Fruit fly (Drosophila melanogaster) whole organism: ENCODE measurements around the gene Stat92E.

Experiments used
- CG8478 ChIP-seq: fragments of >200 bp; optimal IDR thresholded peaks from 2 replicates; lab custom pipeline; 2018; ENCODE audit warnings: inconsistent platforms
- Dll ChIP-seq: fragments of >200 bp; optimal IDR thresholded peaks from 2 replicates; lab custom pipeline; 2017
- EcR ChIP-seq, 2 experiments: fragments of >200 bp; optimal IDR thresholded peaks; 2 replicates each; lab custom pipeline; 2017; ENCODE audit warnings: missing biosample characterization in 2 of 2, missing genetic modification characterization in 2 of 2, missing genetic modification reagents in 2 of 2
- pan ChIP-seq: fragments of >200 bp; optimal IDR thresholded peaks from 2 replicates; lab custom pipeline; 2017
- psq ChIP-seq: fragments of >200 bp; optimal IDR thresholded peaks from 2 replicates; lab custom pipeline; 2017
- usp ChIP-seq: fragments of >200 bp; optimal IDR thresholded peaks from 2 replicates; lab custom pipeline; 2017; ENCODE audit warnings: missing biosample characterization, missing genetic modification characterization, mixed read lengths

The Stat92E gene

dm6 chr3R:20542283-20543144 is 9.6 kb downstream of the Stat92E start:
- TF ChIP-seq usp (GFP tag; lab: Kevin White, UChicago) (no peak), CG8478 (lab: Kevin White, UChicago) (no peak), pan (lab: Kevin White, UChicago) (no peak), Dll (lab: Kevin White, UChicago) (no peak), EcR (GFP tag; optimal IDR thresholded peaks at IDR 0.05; lab: Kevin White, UChicago) (no peak), psq (lab: Kevin White, UChicago) (no peak)

dm6 chr3R:20534575-20534974 is 17.5 kb downstream of the Stat92E start, which contains the start of the genes MtnE and MtnD:
Gene MtnE, minus strand, starts transcription at chr3R:20534704.
Gene MtnD, plus strand, starts transcription at chr3R:20534962.
- no peak for TF ChIP-seq EcR (GFP tag; optimal IDR thresholded peaks at IDR 0.05; lab: Kevin White, UChicago)
- no peak for TF ChIP-seq Dll (lab: Kevin White, UChicago)
- TF ChIP-seq CG8478 (lab: Kevin White, UChicago): no peak
- no peak for TF ChIP-seq pan (lab: Kevin White, UChicago)
- no peak for TF ChIP-seq psq (lab: Kevin White, UChicago)
- no peak for TF ChIP-seq usp (GFP tag; lab: Kevin White, UChicago)

dm6 chr3R:20512368-20512767 is 39.7 kb downstream of the Stat92E start, which contains the start of gene MFS9:
Gene MFS9, minus strand, starts transcription at chr3R:20512468.
- no peak for TF ChIP-seq psq (lab: Kevin White, UChicago)
- no peak for TF ChIP-seq usp (GFP tag; lab: Kevin White, UChicago)
- TF ChIP-seq CG8478 (lab: Kevin White, UChicago): no peak
- TF ChIP-seq Dll (lab: Kevin White, UChicago): no peak
- TF ChIP-seq EcR (GFP tag; optimal IDR thresholded peaks at IDR 0.05; lab: Kevin White, UChicago): no peak
- TF ChIP-seq pan (lab: Kevin White, UChicago): no peak

- TF ChIP-seq Dll (lab: Kevin White, UChicago) (no peak), CG8478 (lab: Kevin White, UChicago) (no peak), EcR (GFP tag; optimal IDR thresholded peaks at IDR 0.05; lab: Kevin White, UChicago) (no peak), psq (lab: Kevin White, UChicago) (no peak)
Measured at dm6 chr3R:20509377-20509776, 42.7 kb downstream of the Stat92E start.

- TF ChIP-seq usp (GFP tag; lab: Kevin White, UChicago) (no peak), CG8478 (lab: Kevin White, UChicago) (no peak), psq (lab: Kevin White, UChicago) (no peak), pan (lab: Kevin White, UChicago) (no peak), EcR (GFP tag; optimal IDR thresholded peaks at IDR 0.05; lab: Kevin White, UChicago) (no peak), Dll (lab: Kevin White, UChicago) (no peak)
Measured at dm6 chr3R:20504488-20504887, 47.6 kb downstream of the Stat92E start, which contains the start of gene Or92a. Gene Or92a, plus strand, starts transcription at chr3R:20504788.

- TF ChIP-seq usp (GFP tag; lab: Kevin White, UChicago) (no peak), psq (lab: Kevin White, UChicago) (no peak), EcR (GFP tag; optimal IDR thresholded peaks at IDR 0.05; lab: Kevin White, UChicago) (no peak), Dll (lab: Kevin White, UChicago) (no peak), CG8478 (lab: Kevin White, UChicago) (no peak), pan (lab: Kevin White, UChicago) (no peak)
Measured at dm6 chr3R:20503646-20504045, 48.5 kb downstream of the Stat92E start, which contains the start of gene MtnB. Gene MtnB, minus strand, starts transcription at chr3R:20503746.

dm6 chr3R:20501910-20502309 is 50.2 kb downstream of the Stat92E start, which contains the start of gene CG46441:
Gene CG46441, minus strand, starts transcription at chr3R:20502010.
- TF ChIP-seq pan (lab: Kevin White, UChicago) (no peak), Dll (lab: Kevin White, UChicago) (no peak), EcR (GFP tag; optimal IDR thresholded peaks at IDR 0.05; lab: Kevin White, UChicago) (no peak), psq (lab: Kevin White, UChicago) (no peak), usp (GFP tag; lab: Kevin White, UChicago) (no peak), CG8478 (lab: Kevin White, UChicago) (no peak)

dm6 chr3R:20501327-20501726 is 50.8 kb downstream of the Stat92E start, which contains the start of gene Dic2:
Gene Dic2, minus strand, starts transcription at chr3R:20501427.
- no peak for TF ChIP-seq EcR (GFP tag; optimal IDR thresholded peaks at IDR 0.05; lab: Kevin White, UChicago)
- TF ChIP-seq CG8478 (lab: Kevin White, UChicago): no peak
- no peak for TF ChIP-seq pan (lab: Kevin White, UChicago)
- TF ChIP-seq usp (GFP tag; lab: Kevin White, UChicago): no peak
- TF ChIP-seq psq (lab: Kevin White, UChicago): no peak
- TF ChIP-seq Dll (lab: Kevin White, UChicago): no peak
